Worm (Caenorhabditis elegans) whole organism, young adult: ENCODE results near the gene wrt-3.
A peak's percentile ranks its signal among the peaks of the same experiment; 100 is the strongest.

Experiments used
- B0035.1 ChIP-seq: sonication (generic microtip); optimal IDR thresholded peaks from 2 replicates; lab custom pipeline; 2016; ENCODE audit warnings: missing genetic modification characterization, mild to moderate bottlenecking, missing compliant biosample characterization, missing genotype, missing genetic modification reagents
- F37B4.10 ChIP-seq: fragments of 200-800 bp; sonication (Bioruptor generic); IDR thresholded peaks from 2 replicates; pipeline ENCODE4 v1.3.6; 2022; ENCODE audit warnings: missing genetic modification characterization, missing compliant biosample characterization
- F39B2.1 ChIP-seq: fragments of 200-800 bp; sonication (Bioruptor generic); IDR thresholded peaks from 2 replicates; pipeline ENCODE4 v1.3.6; 2022; ENCODE audit warnings: missing genetic modification reagents, missing genetic modification characterization, missing compliant biosample characterization
- F52B5.7 ChIP-seq: sonication (generic microtip); optimal IDR thresholded peaks from 2 replicates; lab custom pipeline; 2016; ENCODE audit warnings: mild to moderate bottlenecking, missing genetic modification characterization, missing compliant biosample characterization
- K11D2.4 ChIP-seq: fragments of 200-800 bp; sonication (Bioruptor generic); IDR thresholded peaks from 2 replicates; pipeline ENCODE4 v1.3.6; 2022; ENCODE audit warnings: missing genetic modification reagents, missing genetic modification characterization, missing compliant biosample characterization
- Y53F4B.3 ChIP-seq: fragments of 200-800 bp; sonication (Bioruptor generic); IDR thresholded peaks from 2 replicates; pipeline ENCODE4 v1.3.6; 2022; ENCODE audit warnings: missing genetic modification reagents, missing genetic modification characterization, missing compliant biosample characterization
- ZK185.1 ChIP-seq: sonication (generic microtip); optimal IDR thresholded peaks from 2 replicates; lab custom pipeline; 2016; ENCODE audit warnings: mild to moderate bottlenecking, missing genetic modification characterization, missing compliant biosample characterization; ENCODE audit not compliant: poor library complexity, severe bottlenecking
- ama-1 ChIP-seq, 3 experiments: fragments of 150-350 bp in 1 of 3; sonication (generic microtip) in 2 of 3; optimal IDR thresholded peaks; 2 replicates each; lab custom pipeline; 2014 to 2018; ENCODE audit warnings: missing biosample characterization in 2 of 3, missing genetic modification characterization in 2 of 3, missing genetic modification reagents in 2 of 3
- aptf-3 ChIP-seq: fragments of 200-800 bp; sonication (Bioruptor generic); IDR thresholded peaks from 2 replicates; pipeline ENCODE4 v1.3.6; 2022; ENCODE audit warnings: missing genetic modification characterization, missing compliant biosample characterization
- atf-7 ChIP-seq: sonication (generic microtip); optimal IDR thresholded peaks from 2 replicates; lab custom pipeline; 2017; ENCODE audit warnings: mild to moderate bottlenecking, missing genetic modification characterization, missing compliant biosample characterization
- bed-2 ChIP-seq: fragments of 200-800 bp; sonication (Bioruptor generic); IDR thresholded peaks from 2 replicates; pipeline ENCODE4 v1.3.6; 2022; ENCODE audit warnings: missing genetic modification reagents, missing genetic modification characterization, missing compliant biosample characterization
- ccch-3 ChIP-seq: fragments of 200-800 bp; sonication (Bioruptor generic); optimal IDR thresholded peaks from 2 replicates; lab custom pipeline; 2018; ENCODE audit warnings: mild to moderate bottlenecking, missing genetic modification characterization, missing compliant biosample characterization
- cebp-2 ChIP-seq: fragments of 200-800 bp; sonication (Bioruptor generic); IDR thresholded peaks from 2 replicates; pipeline ENCODE4 v1.3.6; 2022; ENCODE audit warnings: missing genetic modification characterization, missing compliant biosample characterization
- ceh-40 ChIP-seq: fragments of 200-800 bp; sonication (Bioruptor generic); IDR thresholded peaks from 2 replicates; pipeline ENCODE4 v1.3.6; 2022; ENCODE audit warnings: missing genetic modification characterization, missing compliant biosample characterization
- ceh-58 ChIP-seq: fragments of 200-800 bp; sonication (Bioruptor generic); IDR thresholded peaks from 2 replicates; pipeline ENCODE4 v1.3.6; 2022; ENCODE audit warnings: missing genetic modification characterization, missing compliant biosample characterization
- die-1 ChIP-seq: sonication (generic microtip); optimal IDR thresholded peaks from 2 replicates; lab custom pipeline; 2016; ENCODE audit warnings: missing genotype, mild to moderate bottlenecking, missing genetic modification characterization, missing compliant biosample characterization
- dpl-1 ChIP-seq: fragments of 150-350 bp; optimal IDR thresholded peaks from 2 replicates; lab custom pipeline; 2014; ENCODE audit warnings: missing biosample characterization, missing genetic modification reagents, missing genetic modification characterization
- egl-18 ChIP-seq: fragments of 200-800 bp; sonication (Bioruptor generic); IDR thresholded peaks from 2 replicates; pipeline ENCODE4 v1.3.6; 2022; ENCODE audit warnings: missing genetic modification reagents, missing genetic modification characterization, missing compliant biosample characterization
- ekl-4 ChIP-seq: fragments of 200-800 bp; sonication (Bioruptor generic); IDR thresholded peaks from 2 replicates; pipeline ENCODE4 v1.3.6; 2022; ENCODE audit warnings: missing genetic modification reagents, missing genetic modification characterization, missing compliant biosample characterization
- gei-17 ChIP-seq: fragments of 200-800 bp; sonication (Bioruptor generic); optimal IDR thresholded peaks from 2 replicates; lab custom pipeline; 2018; ENCODE audit warnings: mild to moderate bottlenecking, missing genetic modification characterization, missing compliant biosample characterization
- hlh-12 ChIP-seq: sonication (generic microtip); optimal IDR thresholded peaks from 2 replicates; lab custom pipeline; 2016; ENCODE audit warnings: missing genetic modification characterization, missing compliant biosample characterization
- hmg-1.2 ChIP-seq: fragments of 200-800 bp; sonication (Bioruptor generic); IDR thresholded peaks from 2 replicates; pipeline ENCODE4 v1.3.6; 2022; ENCODE audit warnings: missing genetic modification reagents, missing genetic modification characterization, missing compliant biosample characterization
- let-526 ChIP-seq: fragments of 200-800 bp; sonication (Bioruptor generic); IDR thresholded peaks from 2 replicates; pipeline ENCODE4 v1.3.6; 2022; ENCODE audit warnings: missing genetic modification reagents, missing genetic modification characterization, missing compliant biosample characterization
- lir-1 ChIP-seq: fragments of 200-800 bp; sonication (Bioruptor generic); conservative IDR thresholded peaks from 2 replicates; pipeline ENCODE4 v1.3.6; 2022; ENCODE audit warnings: missing genetic modification reagents, missing genetic modification characterization, missing compliant biosample characterization
- lsy-27 ChIP-seq: sonication (generic microtip); optimal IDR thresholded peaks from 2 replicates; lab custom pipeline; 2017; ENCODE audit warnings: missing genetic modification characterization, mild to moderate bottlenecking, missing compliant biosample characterization, antibody characterized with exemption, missing genotype, borderline replicate concordance; ENCODE audit not compliant: insufficient read depth
- madf-8 ChIP-seq: fragments of 200-800 bp; sonication (Bioruptor generic); conservative IDR thresholded peaks from 2 replicates; pipeline ENCODE4 v1.3.6; 2022; ENCODE audit warnings: missing genetic modification reagents, missing genetic modification characterization, missing compliant biosample characterization
- mes-4 ChIP-seq: sonication (generic microtip); optimal IDR thresholded peaks from 2 replicates; lab custom pipeline; 2016; ENCODE audit warnings: missing genotype, missing genetic modification characterization, missing compliant biosample characterization
- mxl-1 ChIP-seq: sonication (generic microtip); optimal IDR thresholded peaks from 2 replicates; lab custom pipeline; 2016; ENCODE audit warnings: missing genetic modification characterization, missing compliant biosample characterization
- nfya-2 ChIP-seq: fragments of 200-800 bp; sonication (Bioruptor generic); IDR thresholded peaks from 2 replicates; pipeline ENCODE4 v1.3.6; 2022; ENCODE audit warnings: missing genetic modification reagents, missing genetic modification characterization, missing compliant biosample characterization
- nfyb-1 ChIP-seq: fragments of 200-800 bp; sonication (Bioruptor generic); IDR thresholded peaks from 2 replicates; pipeline ENCODE4 v1.3.6; 2022; ENCODE audit warnings: missing genetic modification reagents, missing genetic modification characterization, missing compliant biosample characterization
- nhr-179 ChIP-seq: sonication (generic microtip); optimal IDR thresholded peaks from 2 replicates; lab custom pipeline; 2016; ENCODE audit warnings: mild to moderate bottlenecking, missing genetic modification characterization, missing compliant biosample characterization
- nhr-80 ChIP-seq: sonication (generic microtip); optimal IDR thresholded peaks from 2 replicates; lab custom pipeline; 2016; ENCODE audit warnings: missing genetic modification characterization, missing compliant biosample characterization
- pbrm-1 ChIP-seq: fragments of 200-800 bp; sonication (Bioruptor generic); IDR thresholded peaks from 2 replicates; pipeline ENCODE4 v1.3.6; 2022; ENCODE audit warnings: missing genetic modification reagents, missing genetic modification characterization, missing compliant biosample characterization
- rec-8 ChIP-seq, 2 experiments: sonication (generic microtip); optimal IDR thresholded peaks; 2 replicates each; lab custom pipeline; 2016; ENCODE audit warnings: mild to moderate bottlenecking in 2 of 2, missing genetic modification characterization in 2 of 2, missing genetic modification reagents in 2 of 2, missing genotype in 2 of 2, missing biosample characterization in 1 of 2, missing compliant biosample characterization in 1 of 2, moderate library complexity in 1 of 2
- repo-1 ChIP-seq: sonication (generic microtip); optimal IDR thresholded peaks from 2 replicates; lab custom pipeline; 2017; ENCODE audit warnings: mild to moderate bottlenecking, missing genetic modification characterization, missing compliant biosample characterization
- snpc-1.1 ChIP-seq: sonication (generic microtip); optimal IDR thresholded peaks from 2 replicates; lab custom pipeline; 2017; ENCODE audit warnings: missing genetic modification characterization, mild to moderate bottlenecking, missing compliant biosample characterization, antibody characterized with exemption, moderate library complexity, missing genotype, missing genetic modification reagents; ENCODE audit not compliant: insufficient read depth
- snpc-1.3 ChIP-seq: sonication (generic microtip); optimal IDR thresholded peaks from 2 replicates; lab custom pipeline; 2017; ENCODE audit warnings: missing genetic modification characterization, mild to moderate bottlenecking, missing compliant biosample characterization, antibody characterized with exemption, moderate library complexity, missing genotype, missing genetic modification reagents; ENCODE audit not compliant: insufficient read depth
- snpc-3.4 ChIP-seq: sonication (generic microtip); optimal IDR thresholded peaks from 2 replicates; lab custom pipeline; 2017; ENCODE audit warnings: missing genetic modification characterization, mild to moderate bottlenecking, missing compliant biosample characterization, antibody characterized with exemption, moderate library complexity, missing genotype, missing genetic modification reagents
- tbp1 ChIP-seq: fragments of 200-800 bp; sonication (Bioruptor generic); optimal IDR thresholded peaks from 2 replicates; lab custom pipeline; 2018; ENCODE audit warnings: mild to moderate bottlenecking, missing genetic modification characterization, missing compliant biosample characterization
- tlf-1 ChIP-seq: fragments of 200-800 bp; sonication (Bioruptor generic); optimal IDR thresholded peaks from 2 replicates; lab custom pipeline; 2018; ENCODE audit warnings: mild to moderate bottlenecking, missing genetic modification characterization, missing compliant biosample characterization
- unc-62 ChIP-seq: fragments of 150-350 bp; optimal IDR thresholded peaks from 2 replicates; lab custom pipeline; 2014; ENCODE audit warnings: missing biosample characterization, missing genetic modification reagents, missing genetic modification characterization
- xnd-1 ChIP-seq: sonication (generic microtip); optimal IDR thresholded peaks from 2 replicates; lab custom pipeline; 2016; ENCODE audit warnings: missing genotype, missing genetic modification reagents, missing genetic modification characterization, missing compliant biosample characterization
- zfh-2 ChIP-seq: fragments of 200-800 bp; sonication (Bioruptor generic); conservative IDR thresholded peaks from 2 replicates; pipeline ENCODE4 v1.3.6; 2022; ENCODE audit warnings: missing genetic modification reagents, missing genetic modification characterization, missing compliant biosample characterization
- zim-3 ChIP-seq: sonication (generic microtip); optimal IDR thresholded peaks from 2 replicates; lab custom pipeline; 2017; ENCODE audit warnings: mild to moderate bottlenecking, missing genetic modification characterization, moderate library complexity, missing compliant biosample characterization
- ztf-18 ChIP-seq: sonication (generic microtip); optimal IDR thresholded peaks from 2 replicates; lab custom pipeline; 2016; ENCODE audit warnings: missing genotype, mild to moderate bottlenecking, missing genetic modification characterization, missing compliant biosample characterization
- ztf-25 ChIP-seq: fragments of 200-800 bp; sonication (Bioruptor generic); IDR thresholded peaks from 2 replicates; pipeline ENCODE4 v1.3.6; 2022; ENCODE audit warnings: missing genetic modification reagents, missing genetic modification characterization, missing compliant biosample characterization
- ztf-3 ChIP-seq: fragments of 200-800 bp; sonication (Bioruptor generic); optimal IDR thresholded peaks from 2 replicates; lab custom pipeline; 2018; ENCODE audit warnings: mild to moderate bottlenecking, missing genetic modification characterization, missing compliant biosample characterization
- ztf-6 ChIP-seq: fragments of 200-800 bp; sonication (Bioruptor generic); IDR thresholded peaks from 2 replicates; pipeline ENCODE4 v1.3.6; 2022; ENCODE audit warnings: missing genetic modification reagents, missing genetic modification characterization, missing compliant biosample characterization

Gene wrt-3

ce11 chrIV:9459224-9459781 lies 18.0 kb downstream of the wrt-3 start, which contains the start of gene copb-2 (continued):
- TF ChIP-seq ekl-4 (GFP tag; lab: Robert Waterston, UW) (0 out of 2 replicates have a peak, but pooled peaks have one; percentile 10), let-526 (GFP tag; lab: Robert Waterston, UW) (no peak), ztf-18 (no peak), gei-17 (GFP tag; lab: Kevin White, UChicago) (no peak), dpl-1 (GFP tag; lab: Kevin White, UChicago) (peak; percentile 10), lsy-27 (tag; lab: Kevin White, UChicago) (no peak), hlh-12 (no peak), aptf-3 (GFP tag; lab: Robert Waterston, UW) (no peak), pbrm-1 (GFP tag; lab: Robert Waterston, UW) (peak; percentile 59; the same call in 1 of the 2 replicates), hmg-1.2 (GFP tag; lab: Robert Waterston, UW) (peak; percentile 89), ztf-6 (GFP tag; lab: Robert Waterston, UW) (no peak), xnd-1 (tag; lab: Kevin White, UChicago) (no peak), Y53F4B.3 (no peak), cebp-2 (GFP tag; lab: Robert Waterston, UW) (no peak), F39B2.1 (GFP tag; lab: Robert Waterston, UW) (no peak), snpc-1.3 (tag; lab: Kevin White, UChicago) (no peak), atf-7 (tag; lab: Kevin White, UChicago) (no peak), K11D2.4 (GFP tag; lab: Robert Waterston, UW) (no peak), nhr-179 (tag; lab: Kevin White, UChicago) (no peak), ztf-3 (GFP tag; lab: Kevin White, UChicago) (no peak), ceh-58 (no peak), rec-8 (tag; optimal IDR thresholded peaks at IDR 0.05; lab: Kevin White, UChicago) (no peak), nhr-80 (tag; lab: Kevin White, UChicago) (peak; percentile 16), zim-3 (tag; lab: Kevin White, UChicago) (no peak), B0035.1 (tag; lab: Kevin White, UChicago) (no peak), unc-62 (no peak), die-1 (tag; lab: Kevin White, UChicago) (no peak), mxl-1 (no peak), F52B5.7 (no peak), snpc-3.4 (tag; lab: Kevin White, UChicago) (peak; percentile 38), zfh-2 (GFP tag; lab: Robert Waterston, UW) (no peak), nfyb-1 (GFP tag; lab: Robert Waterston, UW) (no peak), F37B4.10 (GFP tag; lab: Robert Waterston, UW) (no peak), egl-18 (GFP tag; lab: Robert Waterston, UW) (no peak), madf-8 (GFP tag; lab: Robert Waterston, UW) (no peak), ztf-25 (no peak), ceh-40 (GFP tag; lab: Robert Waterston, UW) (no peak), ama-1 (optimal IDR thresholded peaks at IDR 0.05; lab: Kevin White, UChicago) (no peak), ama-1 (GFP tag; optimal IDR thresholded peaks at IDR 0.05; lab: Kevin White, UChicago) (no peak), ccch-3 (no peak), bed-2 (GFP tag; lab: Robert Waterston, UW) (no peak), repo-1 (tag; lab: Kevin White, UChicago) (no peak), lir-1 (GFP tag; lab: Robert Waterston, UW) (no peak), nfya-2 (GFP tag; lab: Robert Waterston, UW) (no peak), ZK185.1 (tag; lab: Kevin White, UChicago) (peak; percentile 38), tbp1 (GFP tag; lab: Kevin White, UChicago) (peak; percentile 52), snpc-1.1 (tag; lab: Kevin White, UChicago) (peak; percentile 79), mes-4 (tag; lab: Kevin White, UChicago) (no peak), tlf-1 (GFP tag; lab: Kevin White, UChicago) (no peak)
